Worm (Caenorhabditis elegans): ENCODE data around the gene T24E12.1.
A peak's percentile ranks its signal among the peaks of the same experiment; 100 is the strongest.

Gene T24E12.1

DNA sequence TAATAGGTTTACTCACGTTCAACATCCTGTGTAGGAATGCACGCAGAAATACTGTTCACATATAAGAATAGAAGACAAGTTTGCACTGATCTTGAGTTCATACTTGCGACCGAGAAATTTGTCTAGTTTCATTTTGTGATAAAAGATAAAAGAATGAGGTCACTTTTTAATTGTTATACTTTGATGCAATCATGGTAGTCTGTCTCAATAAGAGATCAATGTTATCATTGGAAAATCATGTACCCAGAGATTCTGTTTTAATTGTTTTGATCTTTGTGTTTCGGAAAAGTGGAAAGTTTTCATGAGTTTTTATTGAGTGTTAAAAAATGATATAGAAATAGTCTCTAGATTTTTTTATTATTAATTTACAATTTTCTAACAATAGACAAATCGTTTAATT is 47.0 kb downstream of the T24E12.1 start, which contains the start of gene F54D10.9:
F54D10.9 (minus strand) TSS at position 101 of the 400 bp plus-strand sequence.
- TF ChIP-seq blmp-1 (tag; optimal IDR thresholded peaks at IDR 0.05) (peak; percentile 26), aha-1 (tag; optimal IDR thresholded peaks at IDR 0.05) (no peak)

ce11 chrII:3835915-3836314 is 50.6 kb downstream of the T24E12.1 start, which contains the start of gene oac-4:
Gene oac-4 (minus strand): TSS chrII:3836015.
- TF ChIP-seq zag-1 (tag; optimal IDR thresholded peaks at IDR 0.05): no peak
- no peak for TF ChIP-seq grh-1 (GFP tag; IDR thresholded peaks at IDR 0.05)
- TF ChIP-seq sptf-1 (tag; optimal IDR thresholded peaks at IDR 0.05): no peak
- no peak for TF ChIP-seq unc-98 (GFP tag; IDR thresholded peaks at IDR 0.05)
- no peak for TF ChIP-seq unc-130 (tag; optimal IDR thresholded peaks at IDR 0.05)
- TF ChIP-seq dsc-1 (tag; optimal IDR thresholded peaks at IDR 0.05): no peak
- no peak for TF ChIP-seq isw-1 (GFP tag; IDR thresholded peaks at IDR 0.05)
- no peak for TF ChIP-seq C34B4.2 (tag; optimal IDR thresholded peaks at IDR 0.05)
- no peak for TF ChIP-seq hpl-2 (GFP tag; optimal IDR thresholded peaks at IDR 0.05)
- TF ChIP-seq nhr-76 (tag; optimal IDR thresholded peaks at IDR 0.05): no peak
- no peak for TF ChIP-seq Y116A8C.19 (tag; optimal IDR thresholded peaks at IDR 0.05; ENCODE audit: borderline replicate concordance)
- TF ChIP-seq fkh-8 (tag; optimal IDR thresholded peaks at IDR 0.05): no peak
- no peak for TF ChIP-seq nhr-11 (tag; optimal IDR thresholded peaks at IDR 0.05)
- TF ChIP-seq nhr-90 (tag; optimal IDR thresholded peaks at IDR 0.05; ENCODE audit: poor library complexity): no peak
